Worm (Caenorhabditis elegans): ENCODE data around the gene Y81B9A.4.
"Not testable (repeated sequence)": the region's sequence is repeated elsewhere in the genome, so short reads cannot be mapped to it uniquely, and the experiment has no call there.

DNA sequence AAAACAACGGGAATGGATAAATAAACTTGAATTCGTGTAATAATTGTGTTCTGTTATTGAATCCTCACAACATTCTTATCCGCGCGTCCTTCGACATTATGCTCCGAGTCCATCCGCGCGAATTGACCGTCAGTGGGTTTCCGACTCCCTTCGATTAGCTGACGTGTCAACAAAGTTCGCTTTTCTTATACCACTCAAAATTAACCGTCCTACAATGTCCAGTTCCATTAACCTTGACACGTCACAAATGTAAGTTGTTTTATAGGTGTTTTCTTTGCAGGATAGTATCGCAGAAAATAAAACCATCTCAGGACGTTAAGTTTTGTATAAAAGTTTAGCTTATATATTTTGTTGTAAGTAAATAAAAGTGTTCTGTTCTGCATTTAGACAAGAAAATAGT is 22.7 kb upstream of the Y81B9A.4 start, which contains the start of gene crb-3:
- not testable (repeated sequence) for TF ChIP-seq unc-62 (GFP tag; optimal IDR thresholded peaks at IDR 0.05); nhr-77 (tag; optimal IDR thresholded peaks at IDR 0.05); ama-1 (optimal IDR thresholded peaks at IDR 0.05); skn-1 (tag; optimal IDR thresholded peaks at IDR 0.05); nhr-76 (tag; optimal IDR thresholded peaks at IDR 0.05); unc-39 (tag; optimal IDR thresholded peaks at IDR 0.05); nhr-67 (tag; optimal IDR thresholded peaks at IDR 0.05); R02D3.7 (tag; optimal IDR thresholded peaks at IDR 0.05)
